Worm (Caenorhabditis elegans) whole organism, midembryonic: ENCODE measurements around the gene dpy-28.

Source experiments
- cog-1 ChIP-seq: sonication (generic microtip); optimal IDR thresholded peaks from 2 replicates; lab custom pipeline; 2016; ENCODE audit warnings: missing genetic modification characterization, missing compliant biosample characterization
- flt-1 ChIP-seq: fragments of 200-800 bp; sonication (Bioruptor generic); IDR thresholded peaks from 2 replicates; pipeline ENCODE4 v1.3.6; 2022; ENCODE audit warnings: missing genetic modification characterization, missing compliant biosample characterization
- ztf-23 ChIP-seq: fragments of 200-800 bp; sonication (Bioruptor generic); IDR thresholded peaks from 2 replicates; pipeline ENCODE4 v1.3.6; 2022; ENCODE audit warnings: missing genetic modification reagents, missing genetic modification characterization, missing compliant biosample characterization

DNA sequence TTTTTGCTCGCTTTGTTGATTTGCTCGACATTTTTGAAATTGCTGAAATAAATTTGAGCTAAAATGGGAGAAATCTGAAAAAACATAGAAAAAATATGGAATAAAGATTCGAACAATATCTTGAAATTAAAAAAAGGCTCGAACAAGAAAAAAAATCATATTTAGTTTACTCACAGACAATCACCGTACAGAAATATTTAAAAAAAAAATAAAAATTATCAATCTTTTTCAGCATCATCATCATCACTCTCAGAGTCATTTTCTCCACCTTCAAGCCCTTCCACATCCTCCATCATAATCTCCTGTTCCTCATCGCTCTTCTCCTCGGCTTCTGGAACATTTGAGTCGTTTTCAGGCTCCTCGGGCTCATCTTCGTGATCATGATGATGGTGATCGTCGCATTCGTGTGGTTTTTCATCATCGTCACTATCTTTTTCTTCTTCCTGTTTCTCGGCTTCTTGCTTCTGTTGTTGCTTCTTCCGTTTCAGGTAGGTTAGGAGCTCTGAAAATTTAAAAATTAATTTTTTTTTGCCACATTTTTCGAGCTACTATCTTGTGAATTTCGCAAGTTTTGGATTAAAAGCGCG lies 7.4 kb upstream of the dpy-28 start, which contains the start of gene hpl-2:
- TF ChIP-seq cog-1 (tag; lab: Kevin White, UChicago), result no peak
- TF ChIP-seq flt-1, result no peak
- TF ChIP-seq ztf-23 (GFP tag; lab: Robert Waterston, UW), result no peak
